Worm (Caenorhabditis elegans): ENCODE data around the gene rap-1.

Gene rap-1

DNA sequence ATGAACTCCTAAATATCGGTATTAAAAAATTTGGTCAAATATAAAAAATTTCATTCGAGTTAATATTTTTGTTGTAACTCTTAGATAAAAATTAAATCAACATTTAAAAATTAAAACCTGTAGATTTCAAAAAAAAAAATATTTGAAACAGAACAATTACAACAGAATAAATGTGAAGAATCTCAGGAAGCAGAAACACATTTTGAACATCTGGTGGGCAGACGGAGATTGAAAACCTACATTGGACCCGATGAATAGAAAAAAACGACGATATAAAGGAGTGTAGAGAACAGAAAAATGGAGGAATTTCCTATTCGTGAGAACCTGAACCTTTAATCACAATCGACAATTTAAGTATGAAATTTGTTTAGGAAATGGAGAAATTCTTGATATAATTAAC is 5.4 kb upstream of the rap-1 start:
- no peak for TF ChIP-seq him-1 (tag; optimal IDR thresholded peaks at IDR 0.05)
- no peak for TF ChIP-seq dao-5 (tag; optimal IDR thresholded peaks at IDR 0.05)
- no peak for TF ChIP-seq W03F9.2 (tag; optimal IDR thresholded peaks at IDR 0.05)

- no peak for TF ChIP-seq him-1 (tag; optimal IDR thresholded peaks at IDR 0.05)
- peak; percentile 60 for TF ChIP-seq W03F9.2 (tag; optimal IDR thresholded peaks at IDR 0.05)
Measured at ce11 chrIV:8923381-8923780, 4.7 kb upstream of the rap-1 start.

DNA sequence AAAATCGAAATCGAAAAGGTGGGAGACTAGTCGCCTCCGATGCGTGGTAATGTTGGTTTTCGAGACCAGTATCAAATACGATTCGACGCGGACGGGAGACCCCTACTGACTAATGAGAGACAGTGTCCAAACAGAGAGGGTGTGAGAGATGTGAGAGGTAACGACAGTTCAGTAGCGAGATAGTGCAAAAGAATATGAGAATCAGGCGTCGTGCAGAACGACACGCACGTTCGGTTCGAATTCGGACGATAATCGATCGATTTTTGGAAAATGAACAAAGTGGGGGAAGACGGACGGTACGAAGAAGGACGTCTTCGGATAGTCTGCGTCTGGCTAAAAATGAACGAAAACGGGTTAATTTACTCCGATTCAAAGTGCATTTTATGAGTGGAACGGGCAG is 3.3 kb upstream of the rap-1 start, which contains the start of gene D1046.16:
Gene D1046.16 (plus strand): TSS at position 195 of the 400 bp plus-strand sequence.
- peak; percentile 4 for TF ChIP-seq W03F9.2 (tag; optimal IDR thresholded peaks at IDR 0.05)
- no peak for TF ChIP-seq dao-5 (tag; optimal IDR thresholded peaks at IDR 0.05)
- TF ChIP-seq him-1 (tag; optimal IDR thresholded peaks at IDR 0.05) = no peak

DNA sequence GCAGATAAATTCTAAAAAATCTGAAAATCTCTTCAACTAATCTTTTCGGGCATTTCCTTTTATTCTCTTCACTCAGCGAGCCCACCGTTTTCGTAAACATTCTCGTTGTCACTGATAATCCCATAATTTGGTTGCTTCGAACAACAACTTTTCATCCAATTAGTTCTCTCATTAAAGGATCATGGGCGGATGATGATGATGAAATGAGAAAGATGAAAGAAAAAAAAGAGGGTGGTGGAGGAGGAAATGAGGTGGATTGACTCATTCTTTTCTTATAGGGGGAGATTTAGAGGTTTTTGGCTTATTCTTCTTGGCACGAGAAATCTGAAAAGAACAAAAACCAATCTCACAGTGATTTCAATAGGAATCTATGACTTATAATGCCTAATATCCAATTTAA is 2.5 kb upstream of the rap-1 start:
- TF ChIP-seq dao-5 (tag; optimal IDR thresholded peaks at IDR 0.05) (no peak), W03F9.2 (tag; optimal IDR thresholded peaks at IDR 0.05) (no peak), him-1 (tag; optimal IDR thresholded peaks at IDR 0.05) (no peak)

DNA sequence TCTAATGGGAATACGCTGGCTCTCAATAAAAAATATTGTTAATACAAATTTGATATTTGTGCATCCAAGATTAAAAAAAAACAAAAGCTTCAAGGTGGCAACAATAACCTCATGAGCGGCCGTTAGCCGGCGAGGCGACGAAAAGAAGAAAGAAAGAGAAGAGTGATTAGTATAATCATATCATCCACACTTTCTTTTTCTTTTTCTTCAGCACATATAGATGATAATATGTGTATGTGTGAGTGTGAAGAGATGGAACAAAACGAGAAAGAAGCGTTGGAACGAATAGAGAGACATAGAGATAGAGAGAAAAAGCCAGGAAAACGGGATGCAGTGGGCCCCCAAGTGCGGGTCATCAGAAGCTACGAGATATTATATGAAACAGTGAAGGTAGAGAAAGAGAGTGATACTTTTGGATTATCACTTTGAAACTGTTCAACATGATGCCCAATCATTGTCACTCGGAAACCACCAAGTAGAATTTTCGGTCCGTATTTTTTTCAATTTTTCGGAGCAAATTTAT is 1.7 kb upstream of the rap-1 start:
- TF ChIP-seq him-1 (tag; optimal IDR thresholded peaks at IDR 0.05) (no peak), dao-5 (tag; optimal IDR thresholded peaks at IDR 0.05) (no peak)

DNA sequence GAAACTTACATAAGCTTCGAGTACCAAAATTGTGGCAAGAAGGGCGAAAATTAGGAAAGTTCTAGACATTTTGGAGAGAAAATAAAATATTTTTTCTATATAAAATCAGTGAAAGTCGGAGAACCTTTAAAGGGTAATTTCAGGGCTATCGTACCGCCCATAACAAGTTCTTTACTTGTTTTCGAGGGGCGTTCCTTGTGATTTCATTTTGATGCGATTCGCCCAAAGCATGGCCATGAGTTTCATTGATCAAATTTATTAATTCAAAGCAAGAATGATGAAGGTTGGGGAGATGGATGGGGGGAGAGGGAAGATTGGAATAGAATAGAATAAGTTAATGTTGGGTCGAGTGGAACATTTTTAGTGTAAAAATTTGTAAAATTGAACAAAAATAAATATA is 2.7 kb downstream of the rap-1 start, which contains the start of gene C27B7.9:
Gene C27B7.9 (minus strand): TSS at position 101 of the 400 bp plus-strand sequence.
- TF ChIP-seq him-1 (tag; optimal IDR thresholded peaks at IDR 0.05) = no peak
- TF ChIP-seq dao-5 (tag; optimal IDR thresholded peaks at IDR 0.05) = no peak
- TF ChIP-seq W03F9.2 (tag; optimal IDR thresholded peaks at IDR 0.05) = no peak

DNA sequence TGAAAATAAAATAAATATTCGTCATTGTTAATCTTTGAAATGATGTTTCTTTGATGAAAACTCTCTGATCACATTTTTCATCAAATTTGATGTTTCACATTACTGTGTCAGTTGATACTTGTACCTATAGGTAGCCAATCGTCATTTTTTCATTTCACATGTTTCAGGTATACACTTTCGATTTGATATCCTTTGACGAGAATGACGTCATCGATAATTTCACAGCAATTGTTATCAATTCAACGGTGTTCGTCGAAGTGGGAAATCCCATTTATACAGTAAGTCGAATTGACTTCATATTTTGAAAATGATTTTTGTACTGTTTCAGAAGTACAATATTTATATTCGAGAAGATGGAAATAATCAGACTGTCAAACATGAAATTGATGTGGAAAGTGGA is 4.5 kb downstream of the rap-1 start:
- no peak for TF ChIP-seq W03F9.2 (tag; optimal IDR thresholded peaks at IDR 0.05)
- TF ChIP-seq dao-5 (tag; optimal IDR thresholded peaks at IDR 0.05) = no peak
- no peak for TF ChIP-seq him-1 (tag; optimal IDR thresholded peaks at IDR 0.05)

ce11 chrIV:8906743-8907142 is 11.9 kb downstream of the rap-1 start, which contains the start of gene C27B7.7:
Gene C27B7.7, plus strand, starts transcription at chrIV:8907043.
- no peak for TF ChIP-seq W03F9.2 (tag; optimal IDR thresholded peaks at IDR 0.05)
- no peak for TF ChIP-seq him-1 (tag; optimal IDR thresholded peaks at IDR 0.05)
- TF ChIP-seq dao-5 (tag; optimal IDR thresholded peaks at IDR 0.05) = no peak

DNA sequence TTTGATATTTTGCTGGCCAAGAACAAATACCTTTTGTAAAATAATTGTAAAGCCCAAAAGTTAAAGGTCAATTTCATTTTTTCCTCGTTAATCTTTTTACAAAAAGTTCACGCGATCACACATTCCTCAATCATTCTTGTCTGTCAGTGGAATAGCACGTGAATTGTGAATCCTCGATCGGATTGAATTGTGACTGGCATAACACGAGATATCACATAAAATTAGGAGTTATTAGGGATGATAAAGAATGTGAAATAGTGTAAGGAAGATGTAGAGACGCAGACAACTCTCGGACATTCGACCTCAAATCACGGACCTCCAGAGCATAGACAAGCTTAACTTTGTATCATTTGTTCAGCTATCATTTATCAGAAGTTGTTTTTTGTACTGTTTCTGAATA is 12.5 kb downstream of the rap-1 start, which contains the start of gene C27B7.6:
Gene C27B7.6 (minus strand): TSS at position 182 of the 400 bp plus-strand sequence.
- TF ChIP-seq him-1 (tag; optimal IDR thresholded peaks at IDR 0.05) = no peak
- no peak for TF ChIP-seq W03F9.2 (tag; optimal IDR thresholded peaks at IDR 0.05)
- no peak for TF ChIP-seq dao-5 (tag; optimal IDR thresholded peaks at IDR 0.05)

DNA sequence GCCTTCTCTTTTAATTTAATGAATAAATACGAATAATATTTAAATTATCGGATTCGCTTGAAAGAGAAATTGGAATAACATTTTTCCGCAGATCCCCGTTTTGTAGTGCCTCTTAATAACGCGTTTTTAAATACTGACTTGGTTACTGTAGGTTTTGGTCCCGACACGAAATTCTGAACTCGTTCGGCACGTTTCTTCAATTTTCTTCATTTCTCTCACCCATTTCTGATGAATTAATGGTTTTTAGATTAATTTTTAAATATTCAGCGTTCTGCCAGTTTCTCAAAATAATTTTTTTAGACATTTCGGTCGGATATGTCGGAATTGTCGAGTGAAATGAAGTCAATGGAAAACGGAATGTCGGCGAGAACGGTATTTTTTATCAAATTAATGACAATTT is 17.3 kb downstream of the rap-1 start, which contains the start of gene C27B7.5:
Gene C27B7.5 (plus strand): TSS at position 301 of the 400 bp plus-strand sequence.
- TF ChIP-seq dao-5 (tag; optimal IDR thresholded peaks at IDR 0.05) (no peak), him-1 (tag; optimal IDR thresholded peaks at IDR 0.05) (no peak), W03F9.2 (tag; optimal IDR thresholded peaks at IDR 0.05) (no peak)

ce11 chrIV:8893746-8894145 is 24.9 kb downstream of the rap-1 start, which contains the start of gene rad-54.L2:
Gene rad-54.L2, plus strand, starts transcription at chrIV:8894077.
- no peak for TF ChIP-seq dao-5 (tag; optimal IDR thresholded peaks at IDR 0.05)
- peak; percentile 80 for TF ChIP-seq W03F9.2 (tag; optimal IDR thresholded peaks at IDR 0.05)
- no peak for TF ChIP-seq him-1 (tag; optimal IDR thresholded peaks at IDR 0.05)

DNA sequence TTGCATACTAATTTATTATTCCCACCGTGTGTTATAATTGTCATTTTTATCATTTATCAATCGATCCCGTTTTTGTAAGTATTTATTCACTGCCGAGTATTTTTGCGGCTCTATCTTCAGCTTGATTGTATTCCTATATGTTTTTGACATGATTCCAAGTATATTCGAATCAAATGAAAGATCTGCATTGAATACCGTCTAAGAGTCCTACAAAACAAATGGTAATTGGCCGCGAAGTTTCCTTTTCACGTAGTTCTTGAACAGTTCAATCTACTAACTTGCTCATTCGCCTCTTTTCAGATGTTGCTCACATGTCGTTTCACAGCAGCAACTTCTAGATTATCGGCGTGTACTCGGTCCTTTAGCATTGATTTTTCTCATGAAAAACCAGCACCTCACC is 26.1 kb downstream of the rap-1 start, which contains the start of gene C27B7.2:
Gene C27B7.2 (plus strand): TSS at position 301 of the 400 bp plus-strand sequence.
- TF ChIP-seq dao-5 (tag; optimal IDR thresholded peaks at IDR 0.05) (no peak), W03F9.2 (tag; optimal IDR thresholded peaks at IDR 0.05) (no peak), him-1 (tag; optimal IDR thresholded peaks at IDR 0.05) (no peak)

- peak; percentile 56 for TF ChIP-seq W03F9.2 (tag; optimal IDR thresholded peaks at IDR 0.05)
- no peak for TF ChIP-seq him-1 (tag; optimal IDR thresholded peaks at IDR 0.05)
Measured at ce11 chrIV:8891131-8891530, 27.6 kb downstream of the rap-1 start, which contains the start of gene spr-2. Gene spr-2, plus strand, starts transcription at chrIV:8891462.

DNA sequence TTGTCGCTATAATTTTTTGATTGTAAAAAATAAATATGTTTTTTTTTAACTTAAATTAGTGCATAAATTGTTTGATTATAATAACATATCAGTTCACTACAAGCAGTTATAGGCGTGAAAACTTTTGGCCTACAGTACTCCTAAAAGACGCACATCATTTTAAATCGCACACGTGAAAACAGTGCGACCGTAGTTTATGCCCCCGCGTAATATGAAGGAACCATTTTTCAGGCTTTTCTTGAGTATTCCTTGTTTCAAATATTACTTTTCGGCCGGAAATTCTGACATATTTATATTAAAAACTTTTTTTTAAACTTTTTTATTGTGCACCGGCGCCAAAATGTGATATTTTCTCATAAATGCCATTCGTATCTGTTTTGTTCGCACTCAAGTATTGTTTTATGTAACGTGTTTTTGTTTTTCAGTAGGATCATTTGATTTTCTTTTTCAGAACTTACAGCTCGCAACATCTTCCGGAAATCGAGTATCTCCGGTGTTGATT is 30.1 kb downstream of the rap-1 start, which contains the start of gene oma-1:
Gene oma-1 (plus strand): TSS at position 452 of the 502 bp plus-strand sequence.
- peak; percentile 26 for TF ChIP-seq W03F9.2 (tag; optimal IDR thresholded peaks at IDR 0.05)
- TF ChIP-seq dao-5 (tag; optimal IDR thresholded peaks at IDR 0.05) = no peak
- no peak for TF ChIP-seq him-1 (tag; optimal IDR thresholded peaks at IDR 0.05)

- no peak for TF ChIP-seq dao-5 (tag; optimal IDR thresholded peaks at IDR 0.05)
- no peak for TF ChIP-seq him-1 (tag; optimal IDR thresholded peaks at IDR 0.05)
- TF ChIP-seq W03F9.2 (tag; optimal IDR thresholded peaks at IDR 0.05) = no peak
Measured at ce11 chrIV:8886228-8886627, 32.5 kb downstream of the rap-1 start, which contains the start of gene C09G9.5. Gene C09G9.5, plus strand, starts transcription at chrIV:8886528.

Data from whole organism, L4/young adult.